Worm (Caenorhabditis elegans) whole organism, L2 larva: ENCODE measurements around the gene T19D12.1.

Source experiments
- R02D3.7 ChIP-seq: fragments of 150-350 bp; optimal IDR thresholded peaks from 2 replicates; lab custom pipeline; 2014; ENCODE audit warnings: missing biosample characterization, missing genetic modification characterization
- aly-2 ChIP-seq: fragments of 150-350 bp; optimal IDR thresholded peaks from 2 replicates; lab custom pipeline; 2014; ENCODE audit warnings: missing biosample characterization, missing genetic modification characterization
- egl-27 ChIP-seq: sonication (generic microtip); optimal IDR thresholded peaks from 3 replicates; lab custom pipeline; 2017; ENCODE audit warnings: missing biosample characterization, missing genetic modification reagents, missing genetic modification characterization
- elt-3 ChIP-seq: sonication (generic microtip); optimal IDR thresholded peaks from 2 replicates; lab custom pipeline; 2017; ENCODE audit warnings: missing biosample characterization, missing genetic modification characterization
- fos-1 ChIP-seq: fragments of 150-350 bp; optimal IDR thresholded peaks from 2 replicates; lab custom pipeline; 2014; ENCODE audit warnings: missing biosample characterization, missing genetic modification characterization
- lin-39 ChIP-seq: fragments of 150-350 bp; optimal IDR thresholded peaks from 2 replicates; lab custom pipeline; 2014; ENCODE audit warnings: missing biosample characterization, missing genetic modification reagents, missing genetic modification characterization
- mbf-1 ChIP-seq: sonication (generic microtip); optimal IDR thresholded peaks from 2 replicates; lab custom pipeline; 2017; ENCODE audit warnings: missing biosample characterization, missing genetic modification characterization
- mdl-1 ChIP-seq, 2 experiments: fragments of 150-350 bp in 1 of 2; sonication (generic microtip) in 1 of 2; optimal IDR thresholded peaks; 2 replicates each; lab custom pipeline; 2017; ENCODE audit warnings: missing biosample characterization in 2 of 2, missing genetic modification characterization in 2 of 2
- nhr-11 ChIP-seq: fragments of 150-350 bp; optimal IDR thresholded peaks from 2 replicates; lab custom pipeline; 2014; ENCODE audit warnings: missing biosample characterization, missing genetic modification characterization
- nhr-12 ChIP-seq: fragments of 150-350 bp; optimal IDR thresholded peaks from 2 replicates; lab custom pipeline; 2014; ENCODE audit warnings: missing biosample characterization, missing genetic modification characterization
- nhr-6 ChIP-seq: fragments of 150-350 bp; optimal IDR thresholded peaks from 2 replicates; lab custom pipeline; 2014; ENCODE audit warnings: missing biosample characterization, missing genetic modification characterization
- snpc-4 ChIP-seq: fragments of 150-350 bp; optimal IDR thresholded peaks from 2 replicates; lab custom pipeline; 2014; ENCODE audit warnings: missing biosample characterization, missing genetic modification characterization
- unc-62 ChIP-seq: fragments of 150-350 bp; optimal IDR thresholded peaks from 2 replicates; lab custom pipeline; 2014; ENCODE audit warnings: missing biosample characterization, missing genetic modification reagents, missing genetic modification characterization
- ztf-4 ChIP-seq: fragments of 150-350 bp; optimal IDR thresholded peaks from 2 replicates; lab custom pipeline; 2014; ENCODE audit warnings: missing biosample characterization, missing genetic modification characterization

DNA sequence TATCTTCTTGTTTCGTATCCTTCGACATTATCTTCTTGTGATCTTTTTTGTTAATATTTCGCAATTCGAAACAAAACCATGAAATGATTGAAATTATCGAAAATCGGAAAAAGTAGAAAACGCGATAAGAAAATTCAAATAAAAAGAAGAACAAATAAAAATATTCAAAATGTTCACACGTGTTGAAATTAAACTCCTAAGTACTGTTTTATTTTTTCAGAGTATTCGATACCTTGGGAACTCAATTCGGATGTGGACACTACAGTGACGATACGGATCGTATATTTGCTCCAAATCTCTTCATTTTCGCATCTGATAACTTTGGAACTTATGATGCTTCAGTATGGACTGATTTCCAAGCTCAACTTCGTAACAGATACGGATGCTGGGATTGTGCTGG, 30.6 kb upstream of the T19D12.1 start, which contains the start of gene T19D12.5:
- TF ChIP-seq lin-39 (tag; lab: Kevin White, UChicago): no peak
- no peak for TF ChIP-seq mdl-1 (tag; optimal IDR thresholded peaks at IDR 0.05; lab: Kevin White, UChicago)
- no peak for TF ChIP-seq nhr-11 (tag; lab: Kevin White, UChicago)
- TF ChIP-seq mbf-1 (tag; lab: Kevin White, UChicago): no peak
- TF ChIP-seq fos-1 (tag; lab: Kevin White, UChicago): no peak
- no peak for TF ChIP-seq elt-3 (tag; lab: Kevin White, UChicago)
- TF ChIP-seq R02D3.7 (tag; lab: Kevin White, UChicago): no peak
- TF ChIP-seq ztf-4 (tag; lab: Kevin White, UChicago): no peak
- TF ChIP-seq snpc-4 (tag; lab: Kevin White, UChicago): no peak
- no peak for TF ChIP-seq aly-2 (tag; lab: Kevin White, UChicago)
- TF ChIP-seq egl-27: no peak
- no peak for TF ChIP-seq unc-62 (GFP tag; lab: Kevin White, UChicago)
- TF ChIP-seq nhr-6 (tag; lab: Kevin White, UChicago): no peak
- no peak for TF ChIP-seq nhr-12
